Comparison of ENCODE assay signal across 3 worm cellular contexts in genomic region chrX:10637048-10637928, ce11.
A peak's percentile ranks its signal among the peaks of the same experiment; 100 is the strongest.
TF ChIP-seq lines count a peak whose summit lies in the region.

No protein-coding gene starts in this region.

TF ChIP-seq in whole organism, L2 larva, 48 proteins besides CTCF, POLR2A, EP300 and RAD21 (continued from another document):
- no peak for TF ChIP-seq lin-39 (tag; optimal IDR thresholded peaks at IDR 0.05; lab: Kevin White, UChicago)
- TF ChIP-seq snpc-4 (tag; optimal IDR thresholded peaks at IDR 0.05; lab: Kevin White, UChicago): peak; percentile 20
- TF ChIP-seq nhr-23 (tag; optimal IDR thresholded peaks at IDR 0.05; lab: Kevin White, UChicago): no peak
- TF ChIP-seq mbf-1 (tag; optimal IDR thresholded peaks at IDR 0.05; lab: Kevin White, UChicago): no peak
- TF ChIP-seq unc-55 (GFP tag; optimal IDR thresholded peaks at IDR 0.05; lab: Kevin White, UChicago): peak; percentile 86
- peak; percentile 87 for TF ChIP-seq sem-4 (tag; optimal IDR thresholded peaks at IDR 0.05; lab: Kevin White, UChicago)
- peak; percentile 35 for TF ChIP-seq gmeb-1 (tag; optimal IDR thresholded peaks at IDR 0.05; lab: Kevin White, UChicago)
- peak; percentile 69 for TF ChIP-seq mab-5 (tag; optimal IDR thresholded peaks at IDR 0.05; lab: Kevin White, UChicago)
- peak; percentile 88 for TF ChIP-seq ceh-16 (tag; optimal IDR thresholded peaks at IDR 0.05; lab: Kevin White, UChicago)
- TF ChIP-seq dmd-4 (tag; optimal IDR thresholded peaks at IDR 0.05; lab: Kevin White, UChicago): no peak
- TF ChIP-seq nhr-12 (tag; optimal IDR thresholded peaks at IDR 0.05; lab: Kevin White, UChicago): no peak
- peak; percentile 49 for TF ChIP-seq ceh-82 (tag; optimal IDR thresholded peaks at IDR 0.05; lab: Kevin White, UChicago)
- TF ChIP-seq elt-3 (tag; optimal IDR thresholded peaks at IDR 0.05; lab: Kevin White, UChicago): no peak
- TF ChIP-seq peb-1 (tag; optimal IDR thresholded peaks at IDR 0.05; lab: Kevin White, UChicago): peak; percentile 43
- peak; percentile 49 for TF ChIP-seq ztf-11 (tag; optimal IDR thresholded peaks at IDR 0.05; lab: Kevin White, UChicago)
- TF ChIP-seq blmp-1 (tag; optimal IDR thresholded peaks at IDR 0.05; lab: Kevin White, UChicago; ENCODE audit: insufficient read depth): peak; percentile 90
- peak; percentile 78 for TF ChIP-seq Y55F3AM.14 (GFP tag; optimal IDR thresholded peaks at IDR 0.05; lab: Kevin White, UChicago)
- TF ChIP-seq skn-1 (tag; optimal IDR thresholded peaks at IDR 0.05; lab: Kevin White, UChicago): no peak
- TF ChIP-seq ztf-4 (tag; optimal IDR thresholded peaks at IDR 0.05; lab: Kevin White, UChicago): peak; percentile 53
- no peak for TF ChIP-seq aly-2 (tag; optimal IDR thresholded peaks at IDR 0.05; lab: Kevin White, UChicago)
- peak; percentile 72 for TF ChIP-seq fos-1 (tag; optimal IDR thresholded peaks at IDR 0.05; lab: Kevin White, UChicago)
- peak; percentile 80 to 85 for TF ChIP-seq mdl-1 (tag; optimal IDR thresholded peaks at IDR 0.05; lab: Kevin White, UChicago)
- TF ChIP-seq unc-62 (GFP tag; optimal IDR thresholded peaks at IDR 0.05; lab: Kevin White, UChicago): no peak
- TF ChIP-seq nhr-11 (tag; optimal IDR thresholded peaks at IDR 0.05; lab: Kevin White, UChicago): no peak
- TF ChIP-seq nhr-25 (tag; optimal IDR thresholded peaks at IDR 0.05; lab: Kevin White, UChicago): peak; percentile 84
- peak; percentile 81 for TF ChIP-seq nhr-129 (tag; optimal IDR thresholded peaks at IDR 0.05; lab: Kevin White, UChicago)

TF ChIP-seq in whole organism, L4 larva, 104 proteins besides CTCF, POLR2A, EP300 and RAD21 (continued from another document and continues in another):
- no peak for TF ChIP-seq dmd-8 (GFP tag; IDR thresholded peaks at IDR 0.05; lab: Robert Waterston, UW)
- no peak for TF ChIP-seq skn-1 (tag; optimal IDR thresholded peaks at IDR 0.05; lab: Kevin White, UChicago)
- TF ChIP-seq Y75B8A.6 (GFP tag; IDR thresholded peaks at IDR 0.05; lab: Robert Waterston, UW): no peak
- peak; percentile 22 for TF ChIP-seq ama-1 (optimal IDR thresholded peaks at IDR 0.05; lab: Kevin White, UChicago)
- TF ChIP-seq nhr-111 (GFP tag; optimal IDR thresholded peaks at IDR 0.05; lab: Kevin White, UChicago): no peak
- peak; percentile 84 for TF ChIP-seq hlh-30 (tag; optimal IDR thresholded peaks at IDR 0.05; lab: Kevin White, UChicago; ENCODE audit: insufficient read depth)
- peak; percentile 22 for TF ChIP-seq fkh-10 (GFP tag; optimal IDR thresholded peaks at IDR 0.05; lab: Kevin White, UChicago)
- TF ChIP-seq pqm-1 (tag; optimal IDR thresholded peaks at IDR 0.05; lab: Kevin White, UChicago): peak; percentile 64
- TF ChIP-seq nhr-237 (tag; optimal IDR thresholded peaks at IDR 0.05; lab: Kevin White, UChicago): peak; percentile 39
- TF ChIP-seq hmg-1.1 (GFP tag; IDR thresholded peaks at IDR 0.05; lab: Robert Waterston, UW): peak; percentile 89
- no peak for TF ChIP-seq D1046.2 (GFP tag; IDR thresholded peaks at IDR 0.05; lab: Robert Waterston, UW)
- TF ChIP-seq ceh-62 (tag; optimal IDR thresholded peaks at IDR 0.05; lab: Kevin White, UChicago): no peak
- no peak for TF ChIP-seq R02D3.7 (tag; optimal IDR thresholded peaks at IDR 0.05; lab: Kevin White, UChicago)
- peak; percentile 70; the same call in 1 of the 2 replicates for TF ChIP-seq nhr-42 (GFP tag; IDR thresholded peaks at IDR 0.05; lab: Robert Waterston, UW)
- TF ChIP-seq lim-7 (GFP tag; IDR thresholded peaks at IDR 0.05; lab: Robert Waterston, UW): peak; percentile 62; the same call in 1 of the 2 replicates
- peak; percentile 76; the same call in 1 of the 2 replicates for TF ChIP-seq saeg-2 (GFP tag; IDR thresholded peaks at IDR 0.05; lab: Robert Waterston, UW)
- TF ChIP-seq zip-2 (tag; optimal IDR thresholded peaks at IDR 0.05; lab: Kevin White, UChicago): no peak
- peak; percentile 76; the same call in 1 of the 2 replicates for TF ChIP-seq egl-43 (GFP tag; IDR thresholded peaks at IDR 0.05; lab: Robert Waterston, UW)
- no peak for TF ChIP-seq daf-12 (tag; optimal IDR thresholded peaks at IDR 0.05; lab: Kevin White, UChicago)
- TF ChIP-seq zag-1 (tag; optimal IDR thresholded peaks at IDR 0.05; lab: Kevin White, UChicago): peak; percentile 21
- TF ChIP-seq rbr-2 (tag; optimal IDR thresholded peaks at IDR 0.05; lab: Kevin White, UChicago): peak; percentile 93
- TF ChIP-seq dve-1 (tag; optimal IDR thresholded peaks at IDR 0.05; lab: Kevin White, UChicago; ENCODE audit: insufficient read depth): peak; percentile 90
- TF ChIP-seq lin-39 (tag; optimal IDR thresholded peaks at IDR 0.05; lab: Kevin White, UChicago): no peak
- TF ChIP-seq lin-13 (GFP tag; optimal IDR thresholded peaks at IDR 0.05; lab: Kevin White, UChicago): peak; percentile 85
- TF ChIP-seq ceh-20 (GFP tag; IDR thresholded peaks at IDR 0.05; lab: Robert Waterston, UW): peak; percentile 80
- TF ChIP-seq lir-3 (tag; optimal IDR thresholded peaks at IDR 0.05; lab: Kevin White, UChicago): peak; percentile 24
- TF ChIP-seq ceh-28 (tag; optimal IDR thresholded peaks at IDR 0.05; lab: Kevin White, UChicago): peak; percentile 5
- peak; percentile 2 for TF ChIP-seq duxl-1 (tag; optimal IDR thresholded peaks at IDR 0.05; lab: Kevin White, UChicago; ENCODE audit: poor library complexity)
- no peak for TF ChIP-seq madf-5 (GFP tag; IDR thresholded peaks at IDR 0.05; lab: Robert Waterston, UW)
- TF ChIP-seq aha-1 (tag; lab: Kevin White, UChicago): peak; percentile 100
- no peak for TF ChIP-seq dmd-9 (GFP tag; IDR thresholded peaks at IDR 0.05; lab: Robert Waterston, UW)
- no peak for TF ChIP-seq egl-27 (tag; optimal IDR thresholded peaks at IDR 0.05; lab: Kevin White, UChicago)
- peak; percentile 86 for TF ChIP-seq nhr-48 (tag; optimal IDR thresholded peaks at IDR 0.05; lab: Kevin White, UChicago)
- TF ChIP-seq dpl-1 (GFP tag; optimal IDR thresholded peaks at IDR 0.05; lab: Kevin White, UChicago): no peak
- no peak for TF ChIP-seq zfp-2 (tag; optimal IDR thresholded peaks at IDR 0.05; lab: Kevin White, UChicago)
- no peak for TF ChIP-seq attf-4 (tag; optimal IDR thresholded peaks at IDR 0.05; lab: Kevin White, UChicago)
- TF ChIP-seq daf-8 (GFP tag; IDR thresholded peaks at IDR 0.05; lab: Robert Waterston, UW): no peak
- TF ChIP-seq php-3 (GFP tag; IDR thresholded peaks at IDR 0.05; lab: Robert Waterston, UW): no peak
- TF ChIP-seq gei-8 (GFP tag; optimal IDR thresholded peaks at IDR 0.05; lab: Kevin White, UChicago): peak; percentile 39
- TF ChIP-seq cey-2 (tag; optimal IDR thresholded peaks at IDR 0.05; lab: Kevin White, UChicago; ENCODE audit: borderline replicate concordance, insufficient read depth): no peak
- no peak for TF ChIP-seq ZK546.5 (tag; optimal IDR thresholded peaks at IDR 0.05; lab: Kevin White, UChicago)
- peak; percentile 22 for TF ChIP-seq nhr-25 (tag; optimal IDR thresholded peaks at IDR 0.05; lab: Kevin White, UChicago; ENCODE audit: borderline replicate concordance, insufficient read depth)
- peak; percentile 96 for TF ChIP-seq hlh-11 (tag; optimal IDR thresholded peaks at IDR 0.05; lab: Kevin White, UChicago)
- peak; percentile 47 to 81 for TF ChIP-seq daf-16 (GFP tag; optimal IDR thresholded peaks at IDR 0.05; lab: Kevin White, UChicago)
- peak; percentile 60 for TF ChIP-seq daf-16 (tag; optimal IDR thresholded peaks at IDR 0.05; lab: Kevin White, UChicago)
- TF ChIP-seq hif-1 (tag; optimal IDR thresholded peaks at IDR 0.05; lab: Kevin White, UChicago): peak; percentile 27 to 91
- peak; percentile 3 for TF ChIP-seq T20F7.1 (GFP tag; optimal IDR thresholded peaks at IDR 0.05; lab: Kevin White, UChicago)
- TF ChIP-seq spr-3 (GFP tag; optimal IDR thresholded peaks at IDR 0.05; lab: Kevin White, UChicago): no peak
- TF ChIP-seq nhr-102 (tag; optimal IDR thresholded peaks at IDR 0.05; lab: Kevin White, UChicago): peak; percentile 60
- no peak for TF ChIP-seq vab-7 (GFP tag; IDR thresholded peaks at IDR 0.05; lab: Robert Waterston, UW)
- peak; percentile 76 for TF ChIP-seq spr-1 (tag; optimal IDR thresholded peaks at IDR 0.05; lab: Kevin White, UChicago)
- no peak for TF ChIP-seq nhr-76 (tag; optimal IDR thresholded peaks at IDR 0.05; lab: Kevin White, UChicago)
- peak; percentile 99 for TF ChIP-seq set-16 (GFP tag; IDR thresholded peaks at IDR 0.05; lab: Robert Waterston, UW)
- TF ChIP-seq F37D6.2 (tag; optimal IDR thresholded peaks at IDR 0.05; lab: Kevin White, UChicago): peak; percentile 88
- peak; percentile 75 for TF ChIP-seq nhr-28 (tag; optimal IDR thresholded peaks at IDR 0.05; lab: Kevin White, UChicago)

TF ChIP-seq in whole organism, late embryonic, 69 proteins besides CTCF, POLR2A, EP300 and RAD21 (continued from another document):
- TF ChIP-seq elt-2 (tag; optimal IDR thresholded peaks at IDR 0.05; lab: Kevin White, UChicago): peak; percentile 16
- TF ChIP-seq pros-1 (tag; optimal IDR thresholded peaks at IDR 0.05; lab: Kevin White, UChicago): peak; percentile 83
- no peak for TF ChIP-seq hlh-30 (tag; optimal IDR thresholded peaks at IDR 0.05; lab: Kevin White, UChicago; ENCODE audit: insufficient read depth)
- TF ChIP-seq nhr-232 (tag; optimal IDR thresholded peaks at IDR 0.05; lab: Kevin White, UChicago): no peak
- peak; percentile 65 for TF ChIP-seq unc-42 (tag; optimal IDR thresholded peaks at IDR 0.05; lab: Kevin White, UChicago)
- TF ChIP-seq T23F11.4 (GFP tag; optimal IDR thresholded peaks at IDR 0.05; lab: Kevin White, UChicago): peak; percentile 4
- TF ChIP-seq ceh-2 (tag; optimal IDR thresholded peaks at IDR 0.05; lab: Kevin White, UChicago): peak; percentile 27
- TF ChIP-seq pat-9 (tag; optimal IDR thresholded peaks at IDR 0.05; lab: Kevin White, UChicago): no peak
- TF ChIP-seq nfya-1 (tag; optimal IDR thresholded peaks at IDR 0.05; lab: Kevin White, UChicago): peak; percentile 78
- TF ChIP-seq ceh-48 (tag; optimal IDR thresholded peaks at IDR 0.05; lab: Kevin White, UChicago): no peak
- TF ChIP-seq dve-1 (tag; optimal IDR thresholded peaks at IDR 0.05; lab: Kevin White, UChicago): no peak
- no peak for TF ChIP-seq ztf-16 (tag; optimal IDR thresholded peaks at IDR 0.05; lab: Kevin White, UChicago)
- no peak for TF ChIP-seq ceh-22 (tag; optimal IDR thresholded peaks at IDR 0.05; lab: Kevin White, UChicago)
- TF ChIP-seq pha-2 (tag; optimal IDR thresholded peaks at IDR 0.05; lab: Kevin White, UChicago): no peak
- TF ChIP-seq ceh-6 (GFP tag; optimal IDR thresholded peaks at IDR 0.05; lab: Kevin White, UChicago): no peak
- no peak for TF ChIP-seq pha-4 (tag; optimal IDR thresholded peaks at IDR 0.05; lab: Kevin White, UChicago)
- peak; percentile 5; the same call in 1 of the 2 replicates for TF ChIP-seq unc-3 (GFP tag; conservative IDR thresholded peaks at IDR 0.05; lab: Robert Waterston, UW)
- no peak for TF ChIP-seq unc-3 (tag; optimal IDR thresholded peaks at IDR 0.05; lab: Kevin White, UChicago)
- TF ChIP-seq K09A11.1 (tag; optimal IDR thresholded peaks at IDR 0.05; lab: Kevin White, UChicago; ENCODE audit: insufficient read depth): no peak
- peak; percentile 62 for TF ChIP-seq rnt-1 (tag; optimal IDR thresholded peaks at IDR 0.05; lab: Kevin White, UChicago)
- peak; percentile 37 for TF ChIP-seq unc-55 (GFP tag; optimal IDR thresholded peaks at IDR 0.05; lab: Kevin White, UChicago)
- peak; percentile 70 for TF ChIP-seq ceh-34 (tag; optimal IDR thresholded peaks at IDR 0.05; lab: Kevin White, UChicago)
- TF ChIP-seq ama-1 (optimal IDR thresholded peaks at IDR 0.05; lab: Kevin White, UChicago): no peak
- TF ChIP-seq lim-6 (tag; optimal IDR thresholded peaks at IDR 0.05; lab: Kevin White, UChicago): no peak
- peak; percentile 23 for TF ChIP-seq sdc-2 (tag; optimal IDR thresholded peaks at IDR 0.05; lab: Kevin White, UChicago)
- TF ChIP-seq ceh-14 (tag; optimal IDR thresholded peaks at IDR 0.05; lab: Kevin White, UChicago): peak; percentile 34
- no peak for TF ChIP-seq ttx-3 (tag; optimal IDR thresholded peaks at IDR 0.05; lab: Kevin White, UChicago)
- TF ChIP-seq sox-2 (GFP tag; IDR thresholded peaks at IDR 0.05; lab: Robert Waterston, UW): no peak
- TF ChIP-seq pqm-1 (tag; optimal IDR thresholded peaks at IDR 0.05; lab: Kevin White, UChicago): no peak
- no peak for TF ChIP-seq ceh-45 (GFP tag; IDR thresholded peaks at IDR 0.05; lab: Robert Waterston, UW)
- TF ChIP-seq npax-4 (tag; optimal IDR thresholded peaks at IDR 0.05; lab: Kevin White, UChicago): no peak
- TF ChIP-seq ceh-31 (tag; optimal IDR thresholded peaks at IDR 0.05; lab: Kevin White, UChicago): peak; percentile 84
- TF ChIP-seq fax-1 (tag; optimal IDR thresholded peaks at IDR 0.05; lab: Kevin White, UChicago): no peak
- TF ChIP-seq madf-2 (tag; optimal IDR thresholded peaks at IDR 0.05; lab: Kevin White, UChicago): no peak
- TF ChIP-seq fkh-6 (tag; optimal IDR thresholded peaks at IDR 0.05; lab: Kevin White, UChicago): no peak
- TF ChIP-seq hlh-13 (GFP tag; optimal IDR thresholded peaks at IDR 0.05; lab: Kevin White, UChicago): no peak
- no peak for TF ChIP-seq ahr-1 (tag; optimal IDR thresholded peaks at IDR 0.05; lab: Kevin White, UChicago)
- no peak for TF ChIP-seq ceh-24 (tag; optimal IDR thresholded peaks at IDR 0.05; lab: Kevin White, UChicago)
- no peak for TF ChIP-seq hlh-6 (tag; optimal IDR thresholded peaks at IDR 0.05; lab: Kevin White, UChicago)
- TF ChIP-seq unc-86 (tag; optimal IDR thresholded peaks at IDR 0.05; lab: Kevin White, UChicago): no peak
- TF ChIP-seq F13H6.1 (tag; optimal IDR thresholded peaks at IDR 0.05; lab: Kevin White, UChicago): peak; percentile 75
- TF ChIP-seq C08G9.2 (tag; optimal IDR thresholded peaks at IDR 0.05; lab: Kevin White, UChicago): peak; percentile 65
- TF ChIP-seq ets-4 (tag; optimal IDR thresholded peaks at IDR 0.05; lab: Kevin White, UChicago): peak; percentile 48
